Worm (Caenorhabditis elegans) whole organism, young adult: ENCODE data around the gene mboa-7.

ENCODE experiments used
- B0019.2 ChIP-seq: fragments of 200-800 bp; sonication (Bioruptor generic); conservative IDR thresholded peaks from 2 replicates; pipeline ENCODE4 v1.3.6; 2022; ENCODE audit warnings: missing genetic modification reagents, missing genetic modification characterization, missing compliant biosample characterization
- B0261.1 ChIP-seq: sonication (generic microtip); optimal IDR thresholded peaks from 2 replicates; lab custom pipeline; 2016; ENCODE audit warnings: mild to moderate bottlenecking, missing genetic modification characterization, moderate library complexity, missing compliant biosample characterization
- F23B12.7 ChIP-seq: sonication (generic microtip); optimal IDR thresholded peaks from 2 replicates; lab custom pipeline; 2017; ENCODE audit warnings: missing genetic modification characterization, mild to moderate bottlenecking, missing compliant biosample characterization, antibody characterized with exemption, moderate library complexity; ENCODE audit not compliant: insufficient read depth
- F52B5.7 ChIP-seq: sonication (generic microtip); optimal IDR thresholded peaks from 2 replicates; lab custom pipeline; 2016; ENCODE audit warnings: mild to moderate bottlenecking, missing genetic modification characterization, missing compliant biosample characterization
- K11D2.4 ChIP-seq: fragments of 200-800 bp; sonication (Bioruptor generic); IDR thresholded peaks from 2 replicates; pipeline ENCODE4 v1.3.6; 2022; ENCODE audit warnings: missing genetic modification reagents, missing genetic modification characterization, missing compliant biosample characterization
- aptf-3 ChIP-seq: fragments of 200-800 bp; sonication (Bioruptor generic); IDR thresholded peaks from 2 replicates; pipeline ENCODE4 v1.3.6; 2022; ENCODE audit warnings: missing genetic modification characterization, missing compliant biosample characterization
- atf-7 ChIP-seq: sonication (generic microtip); optimal IDR thresholded peaks from 2 replicates; lab custom pipeline; 2017; ENCODE audit warnings: mild to moderate bottlenecking, missing genetic modification characterization, missing compliant biosample characterization
- attf-6 ChIP-seq: fragments of 200-800 bp; sonication (Bioruptor generic); IDR thresholded peaks from 2 replicates; pipeline ENCODE4 v1.3.6; 2022; ENCODE audit warnings: missing genetic modification reagents, missing genetic modification characterization, missing compliant biosample characterization
- cebp-2 ChIP-seq: fragments of 200-800 bp; sonication (Bioruptor generic); IDR thresholded peaks from 2 replicates; pipeline ENCODE4 v1.3.6; 2022; ENCODE audit warnings: missing genetic modification characterization, missing compliant biosample characterization
- ceh-100 ChIP-seq: fragments of 200-800 bp; sonication (Bioruptor generic); IDR thresholded peaks from 2 replicates; pipeline ENCODE4 v1.3.6; 2022; ENCODE audit warnings: missing genetic modification reagents, missing genetic modification characterization, missing compliant biosample characterization
- ceh-40 ChIP-seq: fragments of 200-800 bp; sonication (Bioruptor generic); IDR thresholded peaks from 2 replicates; pipeline ENCODE4 v1.3.6; 2022; ENCODE audit warnings: missing genetic modification characterization, missing compliant biosample characterization
- ceh-58 ChIP-seq: fragments of 200-800 bp; sonication (Bioruptor generic); IDR thresholded peaks from 2 replicates; pipeline ENCODE4 v1.3.6; 2022; ENCODE audit warnings: missing genetic modification characterization, missing compliant biosample characterization
- efl-1 ChIP-seq: fragments of 150-350 bp; optimal IDR thresholded peaks from 2 replicates; lab custom pipeline; 2014; ENCODE audit warnings: missing biosample characterization, missing genetic modification reagents, missing genetic modification characterization
- him-1 ChIP-seq: sonication (generic microtip); optimal IDR thresholded peaks from 2 replicates; lab custom pipeline; 2016; ENCODE audit warnings: missing genotype, missing genetic modification reagents, missing genetic modification characterization, missing compliant biosample characterization
- let-607 ChIP-seq, 2 experiments: fragments of 200-800 bp in 1 of 2; sonication (Bioruptor generic) in 1 of 2; sonication (generic microtip) in 1 of 2; optimal IDR thresholded peaks; 2 replicates each; lab custom pipeline; 2016 to 2018; ENCODE audit warnings: mild to moderate bottlenecking in 2 of 2, missing compliant biosample characterization in 2 of 2, missing genetic modification characterization in 2 of 2, moderate library complexity in 2 of 2, missing genotype in 1 of 2
- lsy-27 ChIP-seq: sonication (generic microtip); optimal IDR thresholded peaks from 2 replicates; lab custom pipeline; 2017; ENCODE audit warnings: missing genetic modification characterization, mild to moderate bottlenecking, missing compliant biosample characterization, antibody characterized with exemption, missing genotype, borderline replicate concordance; ENCODE audit not compliant: insufficient read depth
- mcd-1 ChIP-seq: fragments of 200-800 bp; sonication (Bioruptor generic); IDR thresholded peaks from 2 replicates; pipeline ENCODE4 v1.3.6; 2022; ENCODE audit warnings: missing genetic modification reagents, missing genetic modification characterization, missing compliant biosample characterization
- mxl-1 ChIP-seq: sonication (generic microtip); optimal IDR thresholded peaks from 2 replicates; lab custom pipeline; 2016; ENCODE audit warnings: missing genetic modification characterization, missing compliant biosample characterization
- nhr-80 ChIP-seq: sonication (generic microtip); optimal IDR thresholded peaks from 2 replicates; lab custom pipeline; 2016; ENCODE audit warnings: missing genetic modification characterization, missing compliant biosample characterization
- pbrm-1 ChIP-seq: fragments of 200-800 bp; sonication (Bioruptor generic); IDR thresholded peaks from 2 replicates; pipeline ENCODE4 v1.3.6; 2022; ENCODE audit warnings: missing genetic modification reagents, missing genetic modification characterization, missing compliant biosample characterization
- sdz-38 ChIP-seq: sonication (generic microtip); optimal IDR thresholded peaks from 2 replicates; lab custom pipeline; 2016; ENCODE audit warnings: missing genotype, missing genetic modification characterization, missing compliant biosample characterization
- snpc-1.3 ChIP-seq: sonication (generic microtip); optimal IDR thresholded peaks from 2 replicates; lab custom pipeline; 2017; ENCODE audit warnings: missing genetic modification characterization, mild to moderate bottlenecking, missing compliant biosample characterization, antibody characterized with exemption, moderate library complexity, missing genotype, missing genetic modification reagents; ENCODE audit not compliant: insufficient read depth
- snpc-4 ChIP-seq, 5 experiments: fragments of 150-350 bp in 1 of 5; sonication (generic microtip) in 4 of 5; optimal IDR thresholded peaks; 2 replicates each; lab custom pipeline; 2014 to 2018; ENCODE audit warnings: missing genetic modification characterization in 5 of 5, missing biosample characterization in 3 of 5, antibody characterized with exemption in 2 of 5, mild to moderate bottlenecking in 2 of 5, missing compliant biosample characterization in 2 of 5, missing genotype in 2 of 5, moderate library complexity in 2 of 5, missing genetic modification reagents in 1 of 5
- somi-1 ChIP-seq: fragments of 200-800 bp; sonication (Bioruptor generic); optimal IDR thresholded peaks from 2 replicates; lab custom pipeline; 2018; ENCODE audit warnings: mild to moderate bottlenecking, missing genetic modification characterization, missing compliant biosample characterization
- tbx-9 ChIP-seq: sonication (generic microtip); optimal IDR thresholded peaks from 2 replicates; lab custom pipeline; 2016; ENCODE audit warnings: borderline replicate concordance, missing genetic modification characterization, inconsistent platforms, missing compliant biosample characterization
- zfh-2 ChIP-seq: fragments of 200-800 bp; sonication (Bioruptor generic); conservative IDR thresholded peaks from 2 replicates; pipeline ENCODE4 v1.3.6; 2022; ENCODE audit warnings: missing genetic modification reagents, missing genetic modification characterization, missing compliant biosample characterization
- zim-3 ChIP-seq: sonication (generic microtip); optimal IDR thresholded peaks from 2 replicates; lab custom pipeline; 2017; ENCODE audit warnings: mild to moderate bottlenecking, missing genetic modification characterization, moderate library complexity, missing compliant biosample characterization
- ztf-22 ChIP-seq: fragments of 200-800 bp; sonication (Bioruptor generic); optimal IDR thresholded peaks from 2 replicates; lab custom pipeline; 2018; ENCODE audit warnings: mild to moderate bottlenecking, missing genetic modification characterization, moderate library complexity, missing compliant biosample characterization
- ztf-25 ChIP-seq: fragments of 200-800 bp; sonication (Bioruptor generic); IDR thresholded peaks from 2 replicates; pipeline ENCODE4 v1.3.6; 2022; ENCODE audit warnings: missing genetic modification reagents, missing genetic modification characterization, missing compliant biosample characterization

The mboa-7 gene

DNA sequence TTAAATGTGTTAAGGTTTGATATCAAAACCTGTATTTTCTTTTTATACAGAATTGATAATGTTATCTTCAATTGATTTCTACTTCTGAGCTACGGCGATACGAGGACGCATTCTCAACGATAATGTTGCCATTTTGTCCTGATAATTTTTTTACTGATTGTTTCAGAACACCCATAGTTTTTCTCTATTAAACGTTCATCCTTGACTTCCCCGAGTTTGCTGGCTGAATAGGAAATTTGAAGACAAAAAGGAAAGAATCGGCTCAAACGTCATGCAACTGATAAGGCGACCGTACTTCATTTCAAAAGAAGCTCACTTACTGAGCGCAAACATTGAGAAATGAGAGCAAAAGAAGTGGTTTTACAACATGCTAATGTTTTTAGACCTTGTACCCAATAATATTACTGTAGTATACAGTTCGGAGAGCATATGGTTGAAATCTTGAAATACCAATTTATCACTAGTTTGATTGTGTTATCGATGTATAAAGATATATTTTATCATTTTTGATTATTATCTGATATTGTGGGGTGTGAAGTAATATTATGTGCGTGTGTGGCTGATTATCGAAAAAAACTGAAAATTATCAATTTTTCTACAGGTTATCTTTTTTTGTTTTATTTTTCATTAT, 45.1 kb downstream of the mboa-7 start:
- no peak for TF ChIP-seq F52B5.7 (tag; lab: Kevin White, UChicago)
- TF ChIP-seq B0019.2 (GFP tag; lab: Robert Waterston, UW) = no peak
- peak; percentile 78 for TF ChIP-seq nhr-80 (tag; lab: Kevin White, UChicago)
- no peak for TF ChIP-seq efl-1
- no peak for TF ChIP-seq snpc-1.3 (tag; lab: Kevin White, UChicago)
- TF ChIP-seq cebp-2 (GFP tag; lab: Robert Waterston, UW) = no peak
- TF ChIP-seq ceh-100 (GFP tag; lab: Robert Waterston, UW) = no peak
- no peak for TF ChIP-seq sdz-38 (tag; lab: Kevin White, UChicago)
- TF ChIP-seq zfh-2 (GFP tag; lab: Robert Waterston, UW) = no peak
- no peak for TF ChIP-seq F23B12.7 (tag; lab: Kevin White, UChicago)
- TF ChIP-seq atf-7 = peak; percentile 52
- no peak for TF ChIP-seq ceh-40 (GFP tag; lab: Robert Waterston, UW)

- no peak for TF ChIP-seq ztf-25 (GFP tag; lab: Robert Waterston, UW)
- TF ChIP-seq nhr-80 (tag; lab: Kevin White, UChicago) = peak; percentile 90
- no peak for TF ChIP-seq K11D2.4 (GFP tag; lab: Robert Waterston, UW)
- TF ChIP-seq cebp-2 (GFP tag; lab: Robert Waterston, UW) = no peak
- no peak for TF ChIP-seq B0261.1 (tag; lab: Kevin White, UChicago)
- TF ChIP-seq lsy-27 (tag; lab: Kevin White, UChicago) = no peak
- no peak for TF ChIP-seq mcd-1 (GFP tag; lab: Robert Waterston, UW)
- no peak for TF ChIP-seq him-1 (tag; lab: Kevin White, UChicago)
- TF ChIP-seq tbx-9 (tag; lab: Kevin White, UChicago) = no peak
Measured at ce11 chrX:10477172-10477985, 47.0 kb downstream of the mboa-7 start.

- TF ChIP-seq zim-3 (tag; lab: Kevin White, UChicago) (no peak), mxl-1 (tag; lab: Kevin White, UChicago) (no peak), aptf-3 (GFP tag; lab: Robert Waterston, UW) (no peak), somi-1 (GFP tag; lab: Kevin White, UChicago) (no peak), ceh-58 (GFP tag; lab: Robert Waterston, UW) (no peak), let-607 (tag; optimal IDR thresholded peaks at IDR 0.05; lab: Kevin White, UChicago) (no peak), pbrm-1 (GFP tag; lab: Robert Waterston, UW) (no peak), attf-6 (GFP tag; lab: Robert Waterston, UW) (no peak)
Measured at ce11 chrX:10476573-10476972, 47.8 kb downstream of the mboa-7 start, which contains the start of gene C39B10.7. Gene C39B10.7, plus strand, starts transcription at chrX:10476873.

DNA sequence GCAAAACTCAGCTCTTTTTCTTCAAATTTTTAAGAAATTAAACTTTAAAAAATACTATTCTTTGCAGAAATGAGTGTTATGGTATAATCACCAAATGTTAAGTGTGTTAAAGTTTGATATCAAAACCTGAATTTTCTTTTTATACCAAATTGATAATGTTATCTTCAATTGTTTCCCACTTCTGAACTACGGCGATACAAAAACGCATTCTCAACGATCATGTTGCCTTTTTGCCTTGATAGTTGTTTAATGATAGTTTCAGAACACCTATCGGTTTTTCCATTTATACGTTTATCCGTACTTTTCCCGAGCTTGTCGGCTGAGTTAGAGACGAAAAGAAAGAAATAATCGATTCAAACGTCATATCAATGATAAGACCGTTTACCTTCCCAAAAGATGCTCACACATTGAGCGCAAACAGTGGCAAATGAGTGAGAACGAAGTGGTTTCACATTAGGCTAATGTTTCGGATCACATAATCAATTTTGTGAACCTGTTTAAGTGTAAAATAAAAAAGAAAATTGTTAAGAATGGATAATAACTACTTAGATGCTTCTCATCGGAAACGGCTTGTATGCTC, 49.3 kb downstream of the mboa-7 start, which contains the start of gene elt-4:
TSS of gene elt-4 (plus strand) at position 530 of the 580 bp plus-strand sequence.
- TF ChIP-seq nhr-80 (tag; lab: Kevin White, UChicago) = peak; percentile 51
- no peak for TF ChIP-seq ztf-22 (GFP tag; lab: Kevin White, UChicago)
- TF ChIP-seq snpc-4 (GFP tag; optimal IDR thresholded peaks at IDR 0.05; lab: Kevin White, UChicago) = no peak
- TF ChIP-seq snpc-4 (tag; optimal IDR thresholded peaks at IDR 0.05; lab: Kevin White, UChicago) = no peak
- TF ChIP-seq, all 124 proteins: peak for 1
